Worm (Caenorhabditis elegans) whole organism, L1 larva: ENCODE measurements around the gene fdgt-1.

Experiments used
- lin-13 ChIP-seq: fragments of 150-350 bp; optimal IDR thresholded peaks from 2 replicates; lab custom pipeline; 2014; ENCODE audit warnings: missing biosample characterization, missing genetic modification reagents, missing genetic modification characterization
- xbp-1 ChIP-seq: sonication (generic microtip); optimal IDR thresholded peaks from 2 replicates; lab custom pipeline; 2016; ENCODE audit warnings: missing genetic modification characterization, missing compliant biosample characterization

- TF ChIP-seq xbp-1 (tag; lab: Kevin White, UChicago) (no peak), lin-13 (GFP tag; lab: Kevin White, UChicago) (no peak)
These were observed 4.0 kb upstream of the fdgt-1 start, which contains the start of gene emc-1 for ce11 chrII:1500286-1500840.
